Worm (Caenorhabditis elegans): ENCODE measurements around the gene ZK1248.5.

The ZK1248.5 gene

ce11 chrII:5844694-5845129 lies 34.4 kb downstream of the ZK1248.5 start (continued):
- TF ChIP-seq lsy-12 (tag; optimal IDR thresholded peaks at IDR 0.05) (peak; percentile 99), R02D3.7 (tag; optimal IDR thresholded peaks at IDR 0.05) (peak; percentile 96)

ce11 chrII:5845441-5845840 lies 35.1 kb downstream of the ZK1248.5 start, which contains the start of the genes ZK1248.17 and H41C03.3:
TSS of gene ZK1248.17 (minus strand) at chrII:5845541.
TSS of gene H41C03.3 (plus strand) at chrII:5845777.
- TF ChIP-seq elt-3 (tag; optimal IDR thresholded peaks at IDR 0.05) (no peak), sea-2 (GFP tag; optimal IDR thresholded peaks at IDR 0.05) (no peak), skn-1 (tag; optimal IDR thresholded peaks at IDR 0.05) (no peak), nfya-1 (tag; optimal IDR thresholded peaks at IDR 0.05; ENCODE audit: insufficient read depth) (no peak), nhr-77 (tag; optimal IDR thresholded peaks at IDR 0.05) (no peak), egl-5 (tag; optimal IDR thresholded peaks at IDR 0.05) (no peak), jun-1 (tag; optimal IDR thresholded peaks at IDR 0.05) (no peak), nhr-67 (tag; optimal IDR thresholded peaks at IDR 0.05) (no peak), pha-4 (tag; optimal IDR thresholded peaks at IDR 0.05) (no peak), nhr-43 (tag; optimal IDR thresholded peaks at IDR 0.05; ENCODE audit: poor library complexity, severe bottlenecking) (no peak)

ce11 chrII:5846181-5846580 lies 35.9 kb downstream of the ZK1248.5 start:
- TF ChIP-seq pha-4 (tag; optimal IDR thresholded peaks at IDR 0.05): peak; percentile 68
- TF ChIP-seq ceh-82 (tag; optimal IDR thresholded peaks at IDR 0.05): no peak
- peak; percentile 70 for TF ChIP-seq elt-2 (tag; optimal IDR thresholded peaks at IDR 0.05)
- peak; percentile 5 for TF ChIP-seq pqm-1 (tag; optimal IDR thresholded peaks at IDR 0.05)

ce11 chrII:5852007-5852406 lies 41.7 kb downstream of the ZK1248.5 start, which contains the start of gene H41C03.2:
TSS of gene H41C03.2 (minus strand) at chrII:5852107.
- TF ChIP-seq egl-5 (tag; optimal IDR thresholded peaks at IDR 0.05): no peak
- no peak for TF ChIP-seq ZK546.5 (tag; optimal IDR thresholded peaks at IDR 0.05)
- TF ChIP-seq nhr-77 (tag; optimal IDR thresholded peaks at IDR 0.05): no peak
- no peak for TF ChIP-seq mdl-1 (tag; optimal IDR thresholded peaks at IDR 0.05)
- no peak for TF ChIP-seq pha-4 (tag; optimal IDR thresholded peaks at IDR 0.05)
- no peak for TF ChIP-seq sea-2 (GFP tag; optimal IDR thresholded peaks at IDR 0.05)
- no peak for TF ChIP-seq fos-1 (tag; optimal IDR thresholded peaks at IDR 0.05)
- TF ChIP-seq skn-1 (tag; optimal IDR thresholded peaks at IDR 0.05): no peak
- no peak for TF ChIP-seq unc-39 (tag; optimal IDR thresholded peaks at IDR 0.05)
- no peak for TF ChIP-seq hmg-11 (tag; optimal IDR thresholded peaks at IDR 0.05)
- no peak for TF ChIP-seq fkh-10 (GFP tag; optimal IDR thresholded peaks at IDR 0.05)
- TF ChIP-seq nhr-25 (tag; optimal IDR thresholded peaks at IDR 0.05): no peak

- no peak for TF ChIP-seq elt-2 (tag; optimal IDR thresholded peaks at IDR 0.05)
- TF ChIP-seq ceh-28 (tag; optimal IDR thresholded peaks at IDR 0.05): peak; percentile 20
- TF ChIP-seq unc-39 (tag; optimal IDR thresholded peaks at IDR 0.05): no peak
- peak in 2 of 3 experiments; percentile 42 to 53 for TF ChIP-seq elt-3 (tag; optimal IDR thresholded peaks at IDR 0.05)
- TF ChIP-seq nhr-23 (tag; optimal IDR thresholded peaks at IDR 0.05): peak; percentile 91
- peak; percentile 31 for TF ChIP-seq nhr-43 (tag; optimal IDR thresholded peaks at IDR 0.05; ENCODE audit: poor library complexity, severe bottlenecking)
Measured at ce11 chrII:5853261-5853660, 42.9 kb downstream of the ZK1248.5 start.

- TF ChIP-seq hmg-11 (tag; optimal IDR thresholded peaks at IDR 0.05): no peak
- TF ChIP-seq mml-1 (tag; optimal IDR thresholded peaks at IDR 0.05): no peak
- no peak for TF ChIP-seq unc-62 (GFP tag; optimal IDR thresholded peaks at IDR 0.05)
- no peak for TF ChIP-seq egl-27 (tag; optimal IDR thresholded peaks at IDR 0.05)
- no peak for TF ChIP-seq mdl-1 (tag; optimal IDR thresholded peaks at IDR 0.05)
- TF ChIP-seq lin-39 (tag; optimal IDR thresholded peaks at IDR 0.05): no peak
- no peak for TF ChIP-seq ztf-11 (tag; optimal IDR thresholded peaks at IDR 0.05)
- TF ChIP-seq ceh-9 (tag; optimal IDR thresholded peaks at IDR 0.05): no peak
- TF ChIP-seq nhr-43 (tag; optimal IDR thresholded peaks at IDR 0.05; ENCODE audit: poor library complexity, severe bottlenecking): no peak
- no peak for TF ChIP-seq nhr-237 (tag; optimal IDR thresholded peaks at IDR 0.05)
- no peak for TF ChIP-seq eor-1 (tag; optimal IDR thresholded peaks at IDR 0.05)
- TF ChIP-seq lsy-12 (tag; optimal IDR thresholded peaks at IDR 0.05): no peak
- TF ChIP-seq unc-39 (tag; optimal IDR thresholded peaks at IDR 0.05): no peak
- no peak for TF ChIP-seq daf-12 (tag; optimal IDR thresholded peaks at IDR 0.05)
- no peak for TF ChIP-seq nhr-77 (tag; optimal IDR thresholded peaks at IDR 0.05)
- no peak for TF ChIP-seq nhr-11 (tag; optimal IDR thresholded peaks at IDR 0.05)
- no peak for TF ChIP-seq nhr-67 (tag; optimal IDR thresholded peaks at IDR 0.05)
- no peak for TF ChIP-seq snpc-4 (tag; optimal IDR thresholded peaks at IDR 0.05)
- no peak for TF ChIP-seq ceh-16 (tag; optimal IDR thresholded peaks at IDR 0.05)
Measured at ce11 chrII:5854122-5854521, 43.8 kb downstream of the ZK1248.5 start, which contains the start of gene H41C03.1. TSS of gene H41C03.1 (plus strand) at chrII:5854422.

All from whole organism, L3 larva.